Worm (Caenorhabditis elegans) whole organism, L3 larva: ENCODE results near the gene kbp-4.

Source experiments
- ZK546.5 ChIP-seq: sonication (generic microtip); optimal IDR thresholded peaks from 2 replicates; lab custom pipeline; 2017; ENCODE audit warnings: missing biosample characterization, missing genetic modification characterization
- ceh-28 ChIP-seq: fragments of 150-350 bp; optimal IDR thresholded peaks from 2 replicates; lab custom pipeline; 2014; ENCODE audit warnings: missing biosample characterization, missing genetic modification reagents, missing genetic modification characterization
- elt-2 ChIP-seq: sonication (generic microtip); optimal IDR thresholded peaks from 2 replicates; lab custom pipeline; 2016; ENCODE audit warnings: missing genetic modification reagents, mild to moderate bottlenecking, missing genetic modification characterization, missing compliant biosample characterization
- elt-3 ChIP-seq, 3 experiments: fragments of 150-350 bp in 1 of 3; sonication (generic microtip) in 2 of 3; optimal IDR thresholded peaks; 2 replicates in 2 of 3; 4 replicates in 1 of 3; lab custom pipeline; 2014 to 2017; ENCODE audit warnings: missing biosample characterization in 3 of 3, missing genetic modification characterization in 3 of 3
- eor-1 ChIP-seq, 2 experiments: fragments of 150-350 bp; optimal IDR thresholded peaks; 2 replicates each; lab custom pipeline; 2014 to 2018; ENCODE audit warnings: missing biosample characterization in 2 of 2, missing genetic modification characterization in 2 of 2
- hmg-11 ChIP-seq: sonication (generic microtip); optimal IDR thresholded peaks from 2 replicates; lab custom pipeline; 2016; ENCODE audit warnings: missing genetic modification characterization, missing compliant biosample characterization
- lin-39 ChIP-seq: fragments of 150-350 bp; optimal IDR thresholded peaks from 2 replicates; lab custom pipeline; 2018; ENCODE audit warnings: missing biosample characterization, missing genetic modification reagents, missing genetic modification characterization
- lsy-12 ChIP-seq: sonication (generic microtip); optimal IDR thresholded peaks from 2 replicates; lab custom pipeline; 2016; ENCODE audit warnings: mild to moderate bottlenecking, missing genetic modification characterization, missing compliant biosample characterization
- mdl-1 ChIP-seq: fragments of 150-350 bp; optimal IDR thresholded peaks from 2 replicates; lab custom pipeline; 2014; ENCODE audit warnings: missing biosample characterization, missing genetic modification characterization
- nfya-1 ChIP-seq: sonication (generic microtip); optimal IDR thresholded peaks from 2 replicates; lab custom pipeline; 2017; ENCODE audit warnings: missing genetic modification characterization, mild to moderate bottlenecking, missing compliant biosample characterization, antibody characterized with exemption, moderate library complexity; ENCODE audit not compliant: insufficient read depth
- nhr-23 ChIP-seq: fragments of 150-350 bp; optimal IDR thresholded peaks from 2 replicates; lab custom pipeline; 2014; ENCODE audit warnings: missing biosample characterization, missing genetic modification reagents, missing genetic modification characterization
- nhr-237 ChIP-seq: fragments of 150-350 bp; optimal IDR thresholded peaks from 2 replicates; lab custom pipeline; 2014; ENCODE audit warnings: missing biosample characterization, missing genetic modification characterization
- nhr-43 ChIP-seq: sonication (generic microtip); optimal IDR thresholded peaks from 2 replicates; lab custom pipeline; 2016; ENCODE audit warnings: mild to moderate bottlenecking, missing genetic modification characterization, missing compliant biosample characterization; ENCODE audit not compliant: poor library complexity, severe bottlenecking
- pha-4 ChIP-seq: fragments of 150-350 bp; optimal IDR thresholded peaks from 2 replicates; lab custom pipeline; 2014; ENCODE audit warnings: missing biosample characterization, missing genetic modification reagents, missing genetic modification characterization
- pqm-1 ChIP-seq: fragments of 150-350 bp; optimal IDR thresholded peaks from 2 replicates; lab custom pipeline; 2017; ENCODE audit warnings: missing biosample characterization, missing genetic modification characterization, inconsistent platforms
- sea-2 ChIP-seq: fragments of 150-350 bp; sonication (generic microtip); optimal IDR thresholded peaks from 4 replicates; lab custom pipeline; 2014; ENCODE audit warnings: missing biosample characterization, missing genetic modification reagents, missing genetic modification characterization
- skn-1 ChIP-seq: fragments of 150-350 bp; optimal IDR thresholded peaks from 2 replicates; lab custom pipeline; 2014; ENCODE audit warnings: missing biosample characterization, missing genetic modification characterization
- unc-39 ChIP-seq: sonication (generic microtip); optimal IDR thresholded peaks from 4 replicates; lab custom pipeline; 2017; ENCODE audit warnings: missing biosample characterization, missing genetic modification characterization
- ztf-4 ChIP-seq: fragments of 150-350 bp; optimal IDR thresholded peaks from 2 replicates; lab custom pipeline; 2014; ENCODE audit warnings: missing biosample characterization, missing genetic modification characterization

The kbp-4 gene

DNA sequence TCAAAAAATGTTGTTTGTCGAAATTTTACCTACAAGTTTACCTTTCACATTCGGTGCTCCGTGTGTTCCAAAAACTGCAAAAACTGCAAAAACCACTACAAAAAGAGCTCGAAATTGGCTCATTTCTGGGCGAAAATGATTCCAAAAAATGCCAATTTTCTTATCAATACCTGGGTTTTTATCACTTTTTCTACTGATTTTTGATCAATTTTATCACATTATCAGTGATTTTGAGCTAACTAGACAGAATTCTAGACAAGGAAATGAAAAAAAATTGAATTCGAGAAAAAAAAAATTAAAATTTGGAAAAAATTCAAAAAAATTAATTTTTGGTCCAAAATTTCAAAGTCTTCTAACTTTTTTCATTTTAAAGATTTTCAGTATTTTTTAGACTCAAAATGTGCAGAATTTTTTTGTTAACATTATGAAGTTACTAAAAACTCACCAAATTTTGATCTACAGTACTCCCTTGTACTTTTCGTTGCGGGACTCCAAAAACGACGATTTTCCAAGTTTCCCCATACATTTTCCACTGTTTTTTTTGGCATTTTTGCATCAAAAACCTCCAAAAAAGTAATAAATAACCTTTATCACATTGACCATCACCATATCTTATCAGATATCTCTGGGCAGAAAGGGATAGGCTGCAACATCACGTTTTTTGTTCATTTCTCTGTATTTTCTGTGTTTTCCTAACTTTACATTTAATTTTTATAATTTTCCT lies 35.3 kb downstream of the kbp-4 start, which contains the start of the genes F58B6.1 and acsd-1:
Gene F58B6.1 (minus strand): TSS at position 133 of the 724 bp plus-strand sequence.
Gene acsd-1 (plus strand): TSS at position 674 of the 724 bp plus-strand sequence.
- TF ChIP-seq eor-1 (tag; optimal IDR thresholded peaks at IDR 0.05; lab: Kevin White, UChicago) (no peak), pqm-1 (tag; lab: Kevin White, UChicago) (no peak), mdl-1 (tag; lab: Kevin White, UChicago) (no peak), elt-3 (tag; optimal IDR thresholded peaks at IDR 0.05; lab: Kevin White, UChicago) (peak in 1 of 3 experiments; percentile 50), elt-2 (tag; lab: Kevin White, UChicago) (peak; percentile 61)
- TF ChIP-seq, all 47 proteins: peak for 2

DNA sequence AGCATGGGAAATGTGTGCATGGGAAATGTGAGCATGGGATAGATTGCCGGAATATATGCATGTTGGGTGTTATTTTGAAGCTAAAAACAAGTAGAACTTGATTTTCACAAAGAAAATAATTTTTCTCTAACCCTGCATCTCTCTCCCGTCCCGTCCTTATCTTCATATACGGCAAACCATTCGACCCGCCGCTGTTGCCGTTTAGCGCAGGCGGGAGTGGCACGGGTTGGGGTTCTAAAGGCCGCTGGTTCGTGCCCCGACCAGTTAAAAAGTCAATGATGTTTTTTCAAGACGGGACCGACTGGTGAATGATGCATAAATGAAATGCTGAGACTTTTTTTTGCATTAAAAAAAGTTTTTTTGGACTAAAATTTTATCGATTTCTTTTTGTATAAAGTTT lies 41.5 kb downstream of the kbp-4 start:
- TF ChIP-seq nhr-23 (tag; lab: Kevin White, UChicago) (no peak), hmg-11 (tag; lab: Kevin White, UChicago) (peak; percentile 50), skn-1 (tag; lab: Kevin White, UChicago) (peak; percentile 35), pha-4 (tag; lab: Kevin White, UChicago) (peak; percentile 14), elt-2 (tag; lab: Kevin White, UChicago) (peak; percentile 37), nfya-1 (tag; lab: Kevin White, UChicago) (peak; percentile 41), unc-39 (tag; lab: Kevin White, UChicago) (no peak), lin-39 (tag; lab: Kevin White, UChicago) (peak; percentile 58), lsy-12 (tag; lab: Kevin White, UChicago) (peak; percentile 37)
- TF ChIP-seq, all 47 proteins: peak for 7

DNA sequence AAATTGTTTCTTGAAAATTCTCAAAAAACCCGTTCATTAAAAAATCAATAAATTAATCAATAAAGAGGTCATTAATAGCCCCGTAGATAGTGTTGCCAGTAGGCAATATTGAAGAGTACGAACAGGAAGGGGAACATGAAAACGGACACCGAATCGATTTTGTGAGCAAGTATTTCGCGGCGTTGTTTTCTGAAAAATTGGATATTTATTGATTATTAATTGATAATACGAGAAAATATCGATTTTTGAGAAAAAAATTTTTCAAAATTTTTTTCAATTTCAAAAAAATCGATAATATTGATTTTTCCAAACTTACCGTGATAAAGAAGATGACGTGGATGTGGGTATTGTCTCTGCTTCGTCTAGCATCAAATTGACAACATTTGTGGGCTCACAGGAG lies 44.8 kb downstream of the kbp-4 start:
- no peak for TF ChIP-seq sea-2 (GFP tag; lab: Kevin White, UChicago)
- no peak for TF ChIP-seq ztf-4 (tag; lab: Kevin White, UChicago)
- TF ChIP-seq ZK546.5 (tag; lab: Kevin White, UChicago), result no peak
- no peak for TF ChIP-seq nhr-237
- no peak for TF ChIP-seq elt-3 (tag; optimal IDR thresholded peaks at IDR 0.05; lab: Kevin White, UChicago)
- TF ChIP-seq nhr-43 (tag; lab: Kevin White, UChicago), result no peak
- TF ChIP-seq ceh-28 (tag; lab: Kevin White, UChicago), result peak; percentile 70
- no peak for TF ChIP-seq pqm-1 (tag; lab: Kevin White, UChicago)
